Fruit fly (Drosophila melanogaster) whole organism, embryonic: ENCODE measurements around the gene CG2278.

ENCODE experiments used
- Atf3 ChIP-seq: fragments of 200-800 bp; sonication (Bioruptor generic); optimal IDR thresholded peaks from 3 replicates; lab custom pipeline; 2016; ENCODE audit warnings: missing biosample characterization, missing genetic modification characterization
- CG10366 ChIP-seq: fragments of 200-800 bp; sonication (Bioruptor generic); IDR thresholded peaks from 2 replicates; pipeline ENCODE4 v1.3.6; 2022; ENCODE audit warnings: missing biosample characterization, missing genetic modification characterization
- CG10462 ChIP-seq: fragments of 200-800 bp; sonication (Bioruptor generic); optimal IDR thresholded peaks from 2 replicates; lab custom pipeline; 2016; ENCODE audit warnings: missing biosample characterization, missing genetic modification characterization
- CG10543 ChIP-seq: fragments of 200-800 bp; sonication (Bioruptor generic); optimal IDR thresholded peaks from 3 replicates; lab custom pipeline; 2017; ENCODE audit warnings: missing biosample characterization, mild to moderate bottlenecking, missing genetic modification characterization, moderate library complexity
- CG11504 ChIP-seq: fragments of 200-800 bp; sonication (Bioruptor generic); optimal IDR thresholded peaks from 3 replicates; lab custom pipeline; 2019; ENCODE audit warnings: missing biosample characterization, mild to moderate bottlenecking, missing genetic modification characterization, moderate library complexity
- CG11723 ChIP-seq: fragments of 200-800 bp; sonication (Bioruptor generic); optimal IDR thresholded peaks from 2 replicates; lab custom pipeline; 2017; ENCODE audit warnings: missing biosample characterization, mild to moderate bottlenecking, missing genetic modification characterization
- CG12769 ChIP-seq: fragments of 200-800 bp; sonication (Bioruptor generic); optimal IDR thresholded peaks from 2 replicates; lab custom pipeline; 2019; ENCODE audit warnings: missing biosample characterization, mild to moderate bottlenecking, missing genetic modification characterization, moderate library complexity
- CG14441 ChIP-seq: fragments of 200-800 bp; sonication (Bioruptor generic); IDR thresholded peaks from 2 replicates; pipeline ENCODE4 v1.3.6; 2022; ENCODE audit warnings: missing biosample characterization, missing genetic modification characterization
- CG15269 ChIP-seq: fragments of 200-800 bp; sonication (Bioruptor generic); optimal IDR thresholded peaks from 2 replicates; lab custom pipeline; 2018; ENCODE audit warnings: missing biosample characterization, mild to moderate bottlenecking, missing genetic modification characterization, moderate library complexity
- CG1832 ChIP-seq: fragments of 200-800 bp; sonication (Bioruptor generic); optimal IDR thresholded peaks from 2 replicates; lab custom pipeline; 2017; ENCODE audit warnings: missing biosample characterization, mild to moderate bottlenecking, missing genetic modification characterization, inconsistent platforms
- CG18476 ChIP-seq: fragments of 200-800 bp; sonication (Bioruptor generic); optimal IDR thresholded peaks from 2 replicates; lab custom pipeline; 2016; ENCODE audit warnings: missing biosample characterization, mild to moderate bottlenecking, missing genetic modification characterization
- CG2889 ChIP-seq: fragments of 200-800 bp; sonication (Bioruptor generic); IDR thresholded peaks from 3 replicates; pipeline ENCODE4 v1.3.6; 2022; ENCODE audit warnings: missing biosample characterization, missing genetic modification characterization
- CG30403 ChIP-seq: fragments of 200-800 bp; sonication (Bioruptor generic); optimal IDR thresholded peaks from 3 replicates; lab custom pipeline; 2016; ENCODE audit warnings: missing biosample characterization, missing genetic modification characterization
- CG33557 ChIP-seq: fragments of 200-800 bp; sonication (Bioruptor generic); optimal IDR thresholded peaks from 2 replicates; lab custom pipeline; 2019; ENCODE audit warnings: missing biosample characterization, mild to moderate bottlenecking, missing genetic modification characterization, moderate library complexity
- CG4854 ChIP-seq: fragments of 200-800 bp; sonication (Bioruptor generic); optimal IDR thresholded peaks from 2 replicates; lab custom pipeline; 2016; ENCODE audit warnings: missing biosample characterization, missing genetic modification characterization, inconsistent platforms
- CG6813 ChIP-seq: fragments of 200-800 bp; sonication (Bioruptor generic); optimal IDR thresholded peaks from 2 replicates; lab custom pipeline; 2017; ENCODE audit warnings: missing biosample characterization, missing genetic modification characterization, mild to moderate bottlenecking, moderate library complexity, missing genetic modification reagents
- CG7839 ChIP-seq: fragments of 200-800 bp; sonication (Bioruptor generic); optimal IDR thresholded peaks from 3 replicates; lab custom pipeline; 2018; ENCODE audit warnings: missing biosample characterization, mild to moderate bottlenecking, missing genetic modification characterization, moderate library complexity
- CG8290 ChIP-seq, 3 experiments: fragments of 200-800 bp; sonication (Bioruptor generic); optimal IDR thresholded peaks; 2 replicates each; lab custom pipeline; 2016 to 2019; ENCODE audit warnings: missing biosample characterization in 3 of 3, missing genetic modification characterization in 3 of 3, mild to moderate bottlenecking in 2 of 3, moderate library complexity in 1 of 3
- CG8388 ChIP-seq: fragments of 200-800 bp; sonication (Bioruptor generic); optimal IDR thresholded peaks from 2 replicates; lab custom pipeline; 2019; ENCODE audit warnings: missing biosample characterization, mild to moderate bottlenecking, missing genetic modification characterization, moderate library complexity
- CG9437 ChIP-seq: fragments of 200-800 bp; sonication (Bioruptor generic); optimal IDR thresholded peaks from 2 replicates; lab custom pipeline; 2018; ENCODE audit warnings: missing biosample characterization, mild to moderate bottlenecking, missing genetic modification characterization
- CG9609 ChIP-seq: fragments of 200-800 bp; sonication (Bioruptor generic); optimal IDR thresholded peaks from 3 replicates; lab custom pipeline; 2016; ENCODE audit warnings: missing biosample characterization, missing genetic modification characterization
- CTCF ChIP-seq: fragments of 200-800 bp; sonication (Bioruptor generic); optimal IDR thresholded peaks from 2 replicates; lab custom pipeline; 2017; ENCODE audit warnings: missing biosample characterization, mild to moderate bottlenecking, missing genetic modification characterization, moderate library complexity
- Chrac-16 ChIP-seq: fragments of 200-800 bp; sonication (Bioruptor generic); optimal IDR thresholded peaks from 3 replicates; lab custom pipeline; 2016; ENCODE audit warnings: missing biosample characterization, missing genetic modification characterization
- Dad ChIP-seq: fragments of 200-800 bp; sonication (Bioruptor generic); optimal IDR thresholded peaks from 3 replicates; lab custom pipeline; 2016; ENCODE audit warnings: missing biosample characterization, missing genetic modification characterization
- Doc2 ChIP-seq: fragments of 200-800 bp; sonication (Bioruptor generic); IDR thresholded peaks from 2 replicates; pipeline ENCODE4 v1.3.6; 2022; ENCODE audit warnings: missing biosample characterization, missing genetic modification characterization
- Hmx ChIP-seq: fragments of 200-800 bp; sonication (Bioruptor generic); optimal IDR thresholded peaks from 2 replicates; lab custom pipeline; 2016; ENCODE audit warnings: missing biosample characterization, missing genetic modification characterization
- Jarid2 ChIP-seq: fragments of 200-800 bp; sonication (Bioruptor generic); optimal IDR thresholded peaks from 3 replicates; lab custom pipeline; 2017; ENCODE audit warnings: mild to moderate bottlenecking, missing biosample characterization, missing genetic modification reagents, missing genetic modification characterization
- Med ChIP-seq: fragments of 200-800 bp; sonication (Bioruptor generic); peaks from one replicate; lab custom pipeline; 2016; ENCODE audit warnings: missing biosample characterization, missing genetic modification characterization, mild to moderate bottlenecking, inconsistent platforms, moderate library complexity
- NC2β ChIP-seq: fragments of 200-800 bp; sonication (Bioruptor generic); optimal IDR thresholded peaks from 2 replicates; lab custom pipeline; 2016; ENCODE audit warnings: missing biosample characterization, missing genetic modification characterization
- NFAT ChIP-seq: fragments of 200-800 bp; sonication (Bioruptor generic); IDR thresholded peaks from 2 replicates; pipeline ENCODE4 v1.3.6; 2022; ENCODE audit warnings: missing biosample characterization, missing genetic modification characterization
- Xrp1 ChIP-seq: fragments of 200-800 bp; sonication (Bioruptor generic); IDR thresholded peaks from 2 replicates; pipeline ENCODE4 v1.3.6; 2022; ENCODE audit warnings: missing biosample characterization, missing genetic modification characterization
- bcd ChIP-seq: fragments of 200-800 bp; sonication (Bioruptor generic); optimal IDR thresholded peaks from 2 replicates; lab custom pipeline; 2017; ENCODE audit warnings: missing biosample characterization, mild to moderate bottlenecking, missing genetic modification characterization
- cato ChIP-seq: fragments of 200-800 bp; sonication (Bioruptor generic); optimal IDR thresholded peaks from 2 replicates; lab custom pipeline; 2016; ENCODE audit warnings: missing biosample characterization, missing genetic modification characterization, borderline replicate concordance
- ci ChIP-seq: fragments of 200-800 bp; sonication (Bioruptor generic); IDR thresholded peaks from 3 replicates; pipeline ENCODE4 v1.3.6; 2022; ENCODE audit warnings: missing biosample characterization, missing genetic modification characterization
- corto ChIP-seq: fragments of 200-800 bp; sonication (Bioruptor generic); optimal IDR thresholded peaks from 2 replicates; lab custom pipeline; 2016; ENCODE audit warnings: missing biosample characterization, mild to moderate bottlenecking, missing genetic modification characterization, moderate library complexity
- croc ChIP-seq: fragments of 200-800 bp; sonication (Bioruptor generic); conservative IDR thresholded peaks from 3 replicates; pipeline ENCODE4 v1.3.6; 2022; ENCODE audit warnings: missing biosample characterization, missing genetic modification characterization
- dpn ChIP-seq, 2 experiments: fragments of 200-800 bp; sonication (Bioruptor generic); optimal IDR thresholded peaks; 3 replicates each; lab custom pipeline; 2016; ENCODE audit warnings: missing biosample characterization in 2 of 2, missing genetic modification characterization in 2 of 2
- ems ChIP-seq: fragments of 200-800 bp; sonication (Bioruptor generic); optimal IDR thresholded peaks from 3 replicates; lab custom pipeline; 2016; ENCODE audit warnings: missing biosample characterization, missing genetic modification characterization
- esg ChIP-seq: fragments of 200-800 bp; sonication (Bioruptor generic); conservative IDR thresholded peaks from 2 replicates; pipeline ENCODE4 v1.3.6; 2022; ENCODE audit warnings: missing biosample characterization, missing genetic modification characterization
- ewg ChIP-seq: fragments of 200-800 bp; sonication (Bioruptor generic); optimal IDR thresholded peaks from 3 replicates; lab custom pipeline; 2017; ENCODE audit warnings: mild to moderate bottlenecking, missing biosample characterization, missing genetic modification reagents, missing genetic modification characterization
- grn ChIP-seq: fragments of 200-800 bp; sonication (Bioruptor generic); optimal IDR thresholded peaks from 3 replicates; lab custom pipeline; 2017; ENCODE audit warnings: missing biosample characterization, missing genetic modification characterization
- ken ChIP-seq: fragments of 200-800 bp; sonication (Bioruptor generic); IDR thresholded peaks from 3 replicates; pipeline ENCODE4 v1.3.6; 2022; ENCODE audit warnings: missing biosample characterization, missing genetic modification characterization
- oc ChIP-seq: fragments of 200-800 bp; sonication (Bioruptor generic); optimal IDR thresholded peaks from 2 replicates; lab custom pipeline; 2018; ENCODE audit warnings: missing biosample characterization, mild to moderate bottlenecking, missing genetic modification characterization, moderate library complexity
- peb ChIP-seq: fragments of 200-800 bp; sonication (Bioruptor generic); IDR thresholded peaks from 2 replicates; pipeline ENCODE4 v1.3.6; 2022; ENCODE audit warnings: missing biosample characterization, missing genetic modification characterization
- shn ChIP-seq: fragments of 200-800 bp; sonication (Bioruptor generic); optimal IDR thresholded peaks from 3 replicates; lab custom pipeline; 2016; ENCODE audit warnings: missing biosample characterization, missing genetic modification characterization
- sim ChIP-seq: fragments of 200-800 bp; sonication (Bioruptor generic); IDR thresholded peaks from 2 replicates; pipeline ENCODE4 v1.3.6; 2022; ENCODE audit warnings: missing biosample characterization, missing genetic modification characterization
- sob ChIP-seq: fragments of 200-800 bp; sonication (Bioruptor generic); IDR thresholded peaks from 2 replicates; pipeline ENCODE4 v1.3.6; 2022; ENCODE audit warnings: missing biosample characterization, missing genetic modification characterization
- ttk ChIP-seq: fragments of 200-800 bp; sonication (Bioruptor generic); IDR thresholded peaks from 2 replicates; pipeline ENCODE4 v2.1.2; 2022; ENCODE audit warnings: missing biosample characterization, missing genetic modification characterization
- unpg ChIP-seq: fragments of 200-800 bp; sonication (Bioruptor generic); optimal IDR thresholded peaks from 3 replicates; lab custom pipeline; 2018; ENCODE audit warnings: missing biosample characterization, mild to moderate bottlenecking, missing genetic modification characterization, moderate library complexity
- vvl ChIP-seq: fragments of 200-800 bp; sonication (Bioruptor generic); IDR thresholded peaks from 2 replicates; pipeline ENCODE4 v1.3.6; 2022; ENCODE audit warnings: missing biosample characterization, missing genetic modification characterization

The CG2278 gene

DNA sequence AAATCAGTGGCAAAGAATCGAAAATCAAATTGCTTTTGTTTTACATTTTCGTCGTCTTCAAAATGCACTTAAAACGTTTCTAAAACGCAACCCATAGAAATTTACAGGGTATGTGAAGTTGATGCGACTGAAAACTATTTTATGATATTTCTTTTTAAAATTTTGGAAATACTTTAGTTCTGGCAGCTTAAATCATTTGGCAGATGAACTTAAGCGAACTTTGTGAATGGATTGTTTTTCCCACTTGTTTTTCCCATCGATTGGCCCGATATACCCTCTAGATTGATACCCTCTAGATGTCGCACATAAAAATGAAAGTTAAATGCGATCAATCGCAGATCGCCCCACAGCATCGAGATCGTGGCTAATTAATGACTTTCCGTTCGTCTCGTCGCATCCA, 43.9 kb downstream of the CG2278 start (continued):
- TF ChIP-seq CG18476 = peak; percentile 57
- no peak for TF ChIP-seq CG2889 (GFP tag; lab: Robert Waterston, UW)
- peak; percentile 2 for TF ChIP-seq CG9437
- TF ChIP-seq ken (GFP tag; lab: Robert Waterston, UW) = peak; percentile 75
- TF ChIP-seq cato (GFP tag; lab: Kevin White, UChicago) = peak; percentile 42
- peak; percentile 7 for TF ChIP-seq CG8290 (GFP tag; optimal IDR thresholded peaks at IDR 0.05; lab: Kevin White, UChicago)
- TF ChIP-seq CG8290 (tag; optimal IDR thresholded peaks at IDR 0.05; lab: Kevin White, UChicago) = peak in 1 of 2 experiments; percentile 53
- TF ChIP-seq shn = peak; percentile 21
- TF ChIP-seq CG14441 (GFP tag; lab: Robert Waterston, UW) = peak; percentile 46; the same call in 1 of the 2 replicates
- TF ChIP-seq CG10462 (GFP tag; lab: Kevin White, UChicago) = peak; percentile 26
- no peak for TF ChIP-seq CG4854 (GFP tag; lab: Kevin White, UChicago)
- peak; percentile 50 for TF ChIP-seq CG30403 (GFP tag; lab: Kevin White, UChicago)
- peak; percentile 74 for TF ChIP-seq oc (tag; lab: Kevin White, UChicago)
- peak; percentile 18 for TF ChIP-seq bcd (GFP tag; lab: Kevin White, UChicago)
- TF ChIP-seq croc (GFP tag; lab: Robert Waterston, UW) = peak; percentile 52; the same call in 2 of the 3 replicates
- TF ChIP-seq CG10366 (GFP tag; lab: Robert Waterston, UW) = peak; percentile 54; the same call in 1 of the 2 replicates
- peak; percentile 77 for TF ChIP-seq CG11504
- TF ChIP-seq CG10543 = no peak
- peak; percentile 45 for TF ChIP-seq CG15269 (tag; lab: Kevin White, UChicago)
- TF ChIP-seq CG7839 = peak; percentile 64
- peak; percentile 46 for TF ChIP-seq NC2β (GFP tag; lab: Kevin White, UChicago)
- TF ChIP-seq dpn (GFP tag; optimal IDR thresholded peaks at IDR 0.05; lab: Kevin White, UChicago) = peak; percentile 35 to 49
- peak; percentile 45 for TF ChIP-seq Chrac-16
- TF ChIP-seq Xrp1 (GFP tag; lab: Robert Waterston, UW) = peak; percentile 76
- TF ChIP-seq ems (GFP tag; lab: Kevin White, UChicago) = peak; percentile 33
- no peak for TF ChIP-seq Hmx (GFP tag; lab: Kevin White, UChicago)
- TF ChIP-seq grn (GFP tag; lab: Kevin White, UChicago) = peak; percentile 6
- TF ChIP-seq CTCF = no peak
- peak; percentile 43 for TF ChIP-seq CG6813 (GFP tag; lab: Kevin White, UChicago)
- peak; percentile 14; the same call in 1 of the 2 replicates for TF ChIP-seq sob
- TF ChIP-seq CG33557 (GFP tag; lab: Kevin White, UChicago) = peak; percentile 16
- TF ChIP-seq Jarid2 (GFP tag; lab: Kevin White, UChicago) = no peak
- peak; percentile 73 for TF ChIP-seq unpg
- peak; percentile 9 for TF ChIP-seq CG9609
- no peak for TF ChIP-seq Dad (GFP tag; lab: Kevin White, UChicago)
- TF ChIP-seq ttk (GFP tag; lab: Robert Waterston, UW) = peak; percentile 65
- peak; percentile 84 for TF ChIP-seq Med (GFP tag; lab: Kevin White, UChicago)
- TF ChIP-seq Atf3 (GFP tag; lab: Kevin White, UChicago) = peak; percentile 38
- TF ChIP-seq sim = peak; percentile 34; the same call in 1 of the 2 replicates
- peak; percentile 72 for TF ChIP-seq vvl (GFP tag; lab: Robert Waterston, UW)
- peak; percentile 32 for TF ChIP-seq CG12769
- TF ChIP-seq Doc2 (GFP tag; lab: Robert Waterston, UW) = no peak
- peak; percentile 67 for TF ChIP-seq ewg
- peak; percentile 48 for TF ChIP-seq esg (GFP tag; lab: Robert Waterston, UW)
- TF ChIP-seq CG8388 (GFP tag; lab: Kevin White, UChicago) = peak; percentile 74
- no peak for TF ChIP-seq NFAT
- peak; percentile 89 for TF ChIP-seq ci
- TF ChIP-seq corto (GFP tag; lab: Kevin White, UChicago) = no peak
- TF ChIP-seq CG1832 (GFP tag; lab: Kevin White, UChicago) = no peak
- peak; percentile 9 for TF ChIP-seq CG11723
- 0 out of 2 replicates have a peak, but pooled peaks have one; percentile 25 for TF ChIP-seq peb
